Worm (Caenorhabditis elegans) whole organism, midembryonic: ENCODE data around the gene nfm-1.

Source experiments
- klf-2 ChIP-seq: fragments of 200-800 bp; sonication (Bioruptor generic); conservative IDR thresholded peaks from 2 replicates; pipeline ENCODE4 v1.3.6; 2022; ENCODE audit warnings: missing genetic modification reagents, missing genetic modification characterization, missing compliant biosample characterization
- med-1 ChIP-seq: sonication (generic microtip); optimal IDR thresholded peaks from 2 replicates; lab custom pipeline; 2017; ENCODE audit warnings: missing genetic modification characterization, mild to moderate bottlenecking, missing compliant biosample characterization, antibody characterized with exemption, missing genetic modification reagents; ENCODE audit not compliant: insufficient read depth
- ref-1 ChIP-seq: fragments of 200-800 bp; sonication (Bioruptor generic); conservative IDR thresholded peaks from 2 replicates; pipeline ENCODE4 v1.3.6; 2022; ENCODE audit warnings: missing genetic modification reagents, missing genetic modification characterization, missing compliant biosample characterization

DNA sequence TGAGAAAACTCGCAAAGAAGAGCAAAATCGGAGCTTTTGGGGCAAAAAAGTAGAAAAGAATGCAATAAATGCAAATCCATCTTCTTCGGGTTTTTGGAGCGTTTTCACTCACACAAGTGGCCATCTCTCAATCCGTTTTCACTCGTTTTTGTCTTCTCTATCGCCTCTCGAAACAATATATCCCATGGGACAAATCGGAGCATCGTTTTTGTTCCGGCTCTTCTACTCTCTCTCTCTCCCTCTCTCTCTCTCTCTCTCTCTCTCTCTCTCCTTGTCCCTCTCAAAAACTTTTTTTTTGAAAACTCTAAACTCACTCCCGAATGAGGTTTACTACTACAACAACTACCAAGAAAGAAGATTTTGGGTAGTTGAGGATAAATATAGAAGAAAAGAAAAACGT is 17.7 kb upstream of the nfm-1 start:
- no peak for TF ChIP-seq med-1 (GFP tag; lab: Kevin White, UChicago)
- no peak for TF ChIP-seq klf-2 (GFP tag; lab: Robert Waterston, UW)
- TF ChIP-seq ref-1 (GFP tag; lab: Robert Waterston, UW), result no peak
